Worm (Caenorhabditis elegans): ENCODE measurements around the gene srd-34.
A peak's percentile ranks its signal among the peaks of the same experiment; 100 is the strongest.

The srd-34 gene

DNA sequence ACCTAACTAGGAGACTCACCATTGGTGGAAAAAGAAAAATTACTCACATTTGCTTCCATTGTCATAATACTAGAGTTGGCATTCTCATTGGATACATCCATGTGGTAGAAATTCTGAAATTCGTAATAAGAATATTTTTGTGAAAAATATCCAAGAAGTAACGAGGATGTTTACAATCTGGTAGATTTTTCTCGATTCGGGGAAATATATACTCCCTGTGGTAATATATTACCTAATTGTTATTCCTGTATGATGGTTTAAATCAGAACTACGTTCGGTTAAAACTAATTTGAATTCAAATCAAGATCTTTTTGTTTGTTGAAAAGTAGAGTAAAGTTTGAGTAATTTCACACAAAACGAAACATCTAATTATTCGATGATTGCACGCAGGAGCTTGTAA, at the start of gene srd-34:
Gene srd-34 (minus strand): TSS at position 101 of the 400 bp plus-strand sequence.
- TF ChIP-seq nhr-23 (tag; optimal IDR thresholded peaks at IDR 0.05) = no peak
- no peak for TF ChIP-seq daf-12 (tag; optimal IDR thresholded peaks at IDR 0.05)
- TF ChIP-seq lin-15B (tag; optimal IDR thresholded peaks at IDR 0.05) = no peak
- TF ChIP-seq ceh-28 (tag; optimal IDR thresholded peaks at IDR 0.05) = no peak
- TF ChIP-seq egl-27 (tag; optimal IDR thresholded peaks at IDR 0.05) = no peak
- no peak for TF ChIP-seq eor-1 (tag; optimal IDR thresholded peaks at IDR 0.05)
- TF ChIP-seq zag-1 (tag; optimal IDR thresholded peaks at IDR 0.05) = no peak
- TF ChIP-seq ZK546.5 (tag; optimal IDR thresholded peaks at IDR 0.05) = no peak
- no peak for TF ChIP-seq snpc-4 (tag; optimal IDR thresholded peaks at IDR 0.05)
- no peak for TF ChIP-seq unc-39 (tag; optimal IDR thresholded peaks at IDR 0.05)
- TF ChIP-seq hmg-11 (tag; optimal IDR thresholded peaks at IDR 0.05) = no peak
- no peak for TF ChIP-seq nhr-12 (tag; optimal IDR thresholded peaks at IDR 0.05)
- no peak for TF ChIP-seq fkh-10 (GFP tag; optimal IDR thresholded peaks at IDR 0.05)
- TF ChIP-seq skn-1 (tag; optimal IDR thresholded peaks at IDR 0.05) = no peak
- TF ChIP-seq nhr-25 (tag; optimal IDR thresholded peaks at IDR 0.05) = no peak
- TF ChIP-seq nhr-43 (tag; optimal IDR thresholded peaks at IDR 0.05; ENCODE audit: poor library complexity, severe bottlenecking) = no peak

DNA sequence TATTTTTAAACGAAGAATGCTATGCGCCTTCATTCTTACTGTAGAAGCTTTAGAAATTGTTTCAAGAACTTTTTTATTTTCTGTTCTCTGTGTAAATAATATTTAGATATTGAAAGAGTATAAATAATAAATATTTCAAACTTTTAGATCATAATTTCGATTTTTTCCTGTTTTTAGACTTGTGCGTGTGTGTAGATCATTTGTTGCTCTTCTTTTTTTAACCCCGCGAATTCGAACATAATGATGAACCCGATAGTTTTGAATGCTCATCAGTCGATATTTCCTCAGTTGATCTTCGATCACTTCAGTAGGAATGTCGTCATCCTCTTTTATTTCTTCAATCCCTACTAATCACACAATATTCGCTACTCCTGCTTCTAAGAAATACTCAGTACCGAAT, 48.4 kb upstream of the srd-34 start, which contains the start of gene T21C9.13:
Gene T21C9.13 (plus strand): TSS at position 33 of the 400 bp plus-strand sequence.
- no peak for TF ChIP-seq unc-62 (GFP tag; optimal IDR thresholded peaks at IDR 0.05)

DNA sequence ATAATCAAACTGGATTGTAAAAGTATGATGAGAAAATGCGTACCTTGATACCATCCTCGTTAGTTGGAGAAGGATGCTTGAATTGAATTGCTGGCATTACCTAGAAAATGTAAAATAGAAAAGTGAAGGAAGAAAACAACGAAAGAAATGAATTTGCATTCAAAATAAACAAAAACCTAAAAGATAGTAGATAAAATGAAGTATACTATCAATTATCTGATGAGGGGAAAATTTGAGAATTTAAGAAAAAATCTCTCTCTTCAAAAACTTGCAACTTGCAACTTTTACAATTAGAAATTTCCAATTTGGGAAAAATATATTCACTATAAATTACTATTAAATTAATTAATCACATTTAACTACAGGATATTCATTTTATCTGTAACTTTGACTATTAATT, 45.9 kb upstream of the srd-34 start, which contains the start of gene T21C9.11:
Gene T21C9.11 (minus strand): TSS at position 101 of the 400 bp plus-strand sequence.
- no peak for TF ChIP-seq egl-27 (tag; optimal IDR thresholded peaks at IDR 0.05)
- TF ChIP-seq aly-2 (tag; optimal IDR thresholded peaks at IDR 0.05) = no peak
- no peak for TF ChIP-seq elt-2 (tag; optimal IDR thresholded peaks at IDR 0.05)
- no peak for TF ChIP-seq eor-1 (tag; optimal IDR thresholded peaks at IDR 0.05)
- TF ChIP-seq elt-3 (tag; optimal IDR thresholded peaks at IDR 0.05) = no peak
- no peak for TF ChIP-seq jun-1 (tag; optimal IDR thresholded peaks at IDR 0.05)
- no peak for TF ChIP-seq ceh-82 (tag; optimal IDR thresholded peaks at IDR 0.05)
- TF ChIP-seq skn-1 (tag; optimal IDR thresholded peaks at IDR 0.05) = no peak
- TF ChIP-seq nhr-12 (tag; optimal IDR thresholded peaks at IDR 0.05) = no peak
- no peak for TF ChIP-seq nhr-23 (tag; optimal IDR thresholded peaks at IDR 0.05)
- TF ChIP-seq nhr-237 (tag; optimal IDR thresholded peaks at IDR 0.05) = no peak

DNA sequence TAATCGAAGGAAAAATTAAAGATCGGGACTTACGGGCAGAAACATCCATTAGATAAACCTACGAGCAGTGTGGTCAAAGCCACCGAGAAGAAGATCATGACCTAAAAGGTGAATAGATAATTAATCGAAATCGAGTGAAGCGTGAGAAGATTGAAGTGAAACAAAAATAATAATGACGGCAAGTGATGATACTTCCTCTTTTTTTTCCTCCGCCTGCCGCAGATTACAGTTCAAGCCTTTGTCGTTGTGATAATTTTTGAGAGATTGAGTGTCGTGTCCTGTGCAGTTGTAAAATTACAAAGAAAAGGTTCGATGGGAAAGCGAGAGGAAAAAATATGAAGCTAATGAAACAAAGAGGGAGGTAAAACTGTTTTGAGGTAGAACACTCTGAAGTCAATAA, 43.6 kb upstream of the srd-34 start, which contains the start of gene T21C9.9:
Gene T21C9.9 (minus strand): TSS at position 101 of the 400 bp plus-strand sequence.
- TF ChIP-seq nhr-67 (tag; optimal IDR thresholded peaks at IDR 0.05) = no peak

DNA sequence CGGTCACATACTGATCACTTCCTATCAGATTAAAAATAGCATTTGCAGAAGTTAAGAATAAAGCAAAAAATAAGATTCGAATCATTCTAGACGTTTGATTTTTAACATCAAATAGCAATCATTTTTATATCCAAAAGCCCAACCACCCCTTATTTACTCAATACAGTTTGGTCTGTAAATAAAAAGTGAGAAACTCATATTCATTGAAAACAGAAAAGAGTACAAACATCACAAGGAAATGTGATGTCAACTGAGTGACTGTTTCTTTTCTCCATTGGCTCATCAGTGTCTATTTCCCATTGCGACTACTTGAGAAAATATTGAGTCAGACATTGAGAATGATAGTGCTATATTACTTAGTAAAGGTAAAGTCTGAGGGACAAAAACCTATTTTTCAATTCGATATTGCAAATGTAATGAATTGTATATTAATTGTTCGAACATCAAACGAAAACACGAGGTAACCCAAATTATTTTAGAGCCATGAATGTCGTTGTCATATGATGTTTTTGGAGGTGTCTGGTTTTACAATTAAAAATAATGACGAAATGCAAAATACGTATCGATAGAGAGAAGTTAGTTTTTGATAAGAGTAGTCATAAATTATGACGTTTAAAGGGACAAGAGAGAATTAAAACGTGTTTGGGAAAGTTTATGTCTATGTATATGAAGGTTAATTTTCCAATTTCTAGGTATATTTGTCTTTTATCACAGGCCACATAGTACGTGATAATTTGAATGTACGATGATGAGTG, 41.1 kb upstream of the srd-34 start, which contains the start of gene ttr-23:
Gene ttr-23 (minus strand): TSS at position 87 of the 755 bp plus-strand sequence.
- TF ChIP-seq fkh-10 (GFP tag; optimal IDR thresholded peaks at IDR 0.05) = no peak
- no peak for TF ChIP-seq egl-5 (tag; optimal IDR thresholded peaks at IDR 0.05)
- no peak for TF ChIP-seq nhr-67 (tag; optimal IDR thresholded peaks at IDR 0.05)
- TF ChIP-seq lin-39 (tag; optimal IDR thresholded peaks at IDR 0.05) = no peak
- peak; percentile 51 for TF ChIP-seq pha-4 (tag; optimal IDR thresholded peaks at IDR 0.05)
- no peak for TF ChIP-seq nhr-76 (tag; optimal IDR thresholded peaks at IDR 0.05)
- peak; percentile 70 for TF ChIP-seq elt-2 (tag; optimal IDR thresholded peaks at IDR 0.05)
- TF ChIP-seq ceh-28 (tag; optimal IDR thresholded peaks at IDR 0.05) = peak; percentile 37
- TF ChIP-seq pqm-1 (tag; optimal IDR thresholded peaks at IDR 0.05) = peak; percentile 6

DNA sequence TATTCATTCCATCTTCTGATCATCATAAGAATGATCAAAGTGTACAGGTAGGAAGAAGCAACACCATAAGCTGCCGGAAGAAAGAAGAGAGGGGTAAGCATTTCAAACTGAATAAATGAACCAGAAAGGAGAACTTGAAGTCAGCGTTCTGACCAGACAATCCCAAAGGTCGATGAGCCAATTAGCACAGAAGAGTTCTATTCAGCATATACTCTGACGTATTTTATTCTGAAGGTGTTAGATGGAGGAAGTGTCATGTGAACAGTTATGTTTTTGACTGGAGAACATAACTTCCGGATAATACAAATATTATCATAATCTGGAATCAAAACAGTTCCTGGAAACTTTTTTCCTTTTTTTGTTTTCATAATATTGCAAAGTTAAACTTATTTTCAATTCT, 39.8 kb upstream of the srd-34 start, which contains the start of gene srg-32:
Gene srg-32 (minus strand): TSS at position 101 of the 400 bp plus-strand sequence.
- TF ChIP-seq nhr-23 (tag; optimal IDR thresholded peaks at IDR 0.05) (no peak), egl-27 (tag; optimal IDR thresholded peaks at IDR 0.05) (no peak), pha-4 (tag; optimal IDR thresholded peaks at IDR 0.05) (no peak), ZK546.5 (tag; optimal IDR thresholded peaks at IDR 0.05) (no peak), R02D3.7 (tag; optimal IDR thresholded peaks at IDR 0.05) (no peak), snpc-4 (tag; optimal IDR thresholded peaks at IDR 0.05) (no peak), ceh-16 (tag; optimal IDR thresholded peaks at IDR 0.05) (no peak), aly-2 (tag; optimal IDR thresholded peaks at IDR 0.05) (no peak), fkh-10 (GFP tag; optimal IDR thresholded peaks at IDR 0.05) (no peak)
